Worm (Caenorhabditis elegans) whole organism, young adult: ENCODE results near the gene npr-24.

Experiments used
- C17E4.6 ChIP-seq: fragments of 200-800 bp; sonication (Bioruptor generic); IDR thresholded peaks from 2 replicates; pipeline ENCODE4 v1.3.6; 2022; ENCODE audit warnings: missing genetic modification reagents, missing genetic modification characterization, missing compliant biosample characterization
- D2030.7 ChIP-seq: fragments of 200-800 bp; sonication (Bioruptor generic); IDR thresholded peaks from 2 replicates; pipeline ENCODE4 v1.3.6; 2022; ENCODE audit warnings: missing genetic modification reagents, missing genetic modification characterization, missing compliant biosample characterization
- F37B4.10 ChIP-seq: fragments of 200-800 bp; sonication (Bioruptor generic); IDR thresholded peaks from 2 replicates; pipeline ENCODE4 v1.3.6; 2022; ENCODE audit warnings: missing genetic modification characterization, missing compliant biosample characterization
- F49E8.2 ChIP-seq: sonication (generic microtip); optimal IDR thresholded peaks from 3 replicates; lab custom pipeline; 2017; ENCODE audit warnings: missing genetic modification characterization, mild to moderate bottlenecking, missing compliant biosample characterization, antibody characterized with exemption, moderate library complexity; ENCODE audit not compliant: insufficient read depth
- F52B5.7 ChIP-seq: sonication (generic microtip); optimal IDR thresholded peaks from 2 replicates; lab custom pipeline; 2016; ENCODE audit warnings: mild to moderate bottlenecking, missing genetic modification characterization, missing compliant biosample characterization
- F57A8.1 ChIP-seq: fragments of 200-800 bp; sonication (Bioruptor generic); optimal IDR thresholded peaks from 2 replicates; lab custom pipeline; 2018; ENCODE audit warnings: mild to moderate bottlenecking, missing genetic modification characterization, moderate library complexity, missing compliant biosample characterization
- ama-1 ChIP-seq, 3 experiments: fragments of 150-350 bp in 1 of 3; sonication (generic microtip) in 2 of 3; optimal IDR thresholded peaks; 2 replicates each; lab custom pipeline; 2014 to 2018; ENCODE audit warnings: missing biosample characterization in 2 of 3, missing genetic modification characterization in 2 of 3, missing genetic modification reagents in 2 of 3
- atf-7 ChIP-seq: sonication (generic microtip); optimal IDR thresholded peaks from 2 replicates; lab custom pipeline; 2017; ENCODE audit warnings: mild to moderate bottlenecking, missing genetic modification characterization, missing compliant biosample characterization
- athp-1 ChIP-seq: sonication (generic microtip); optimal IDR thresholded peaks from 2 replicates; lab custom pipeline; 2017; ENCODE audit warnings: mild to moderate bottlenecking, missing genetic modification characterization, missing compliant biosample characterization
- attf-6 ChIP-seq: fragments of 200-800 bp; sonication (Bioruptor generic); IDR thresholded peaks from 2 replicates; pipeline ENCODE4 v1.3.6; 2022; ENCODE audit warnings: missing genetic modification reagents, missing genetic modification characterization, missing compliant biosample characterization
- bed-1 ChIP-seq: fragments of 200-800 bp; sonication (Bioruptor generic); IDR thresholded peaks from 2 replicates; pipeline ENCODE4 v1.3.6; 2022; ENCODE audit warnings: missing genetic modification reagents, missing genetic modification characterization, missing compliant biosample characterization
- ceh-27 ChIP-seq: fragments of 200-800 bp; sonication (Bioruptor generic); optimal IDR thresholded peaks from 2 replicates; lab custom pipeline; 2018; ENCODE audit warnings: mild to moderate bottlenecking, missing genetic modification characterization, moderate library complexity, missing compliant biosample characterization
- ceh-40 ChIP-seq: fragments of 200-800 bp; sonication (Bioruptor generic); IDR thresholded peaks from 2 replicates; pipeline ENCODE4 v1.3.6; 2022; ENCODE audit warnings: missing genetic modification characterization, missing compliant biosample characterization
- dpff-1 ChIP-seq: sonication (generic microtip); optimal IDR thresholded peaks from 2 replicates; lab custom pipeline; 2017; ENCODE audit warnings: mild to moderate bottlenecking, missing genetic modification characterization, missing compliant biosample characterization
- efl-1 ChIP-seq: fragments of 150-350 bp; optimal IDR thresholded peaks from 2 replicates; lab custom pipeline; 2014; ENCODE audit warnings: missing biosample characterization, missing genetic modification reagents, missing genetic modification characterization
- egl-18 ChIP-seq: fragments of 200-800 bp; sonication (Bioruptor generic); IDR thresholded peaks from 2 replicates; pipeline ENCODE4 v1.3.6; 2022; ENCODE audit warnings: missing genetic modification reagents, missing genetic modification characterization, missing compliant biosample characterization
- ets-4 ChIP-seq: fragments of 200-800 bp; sonication (Bioruptor generic); optimal IDR thresholded peaks from 2 replicates; lab custom pipeline; 2018; ENCODE audit warnings: mild to moderate bottlenecking, missing genetic modification characterization, missing compliant biosample characterization
- fkh-3 ChIP-seq: sonication (generic microtip); optimal IDR thresholded peaks from 2 replicates; lab custom pipeline; 2016; ENCODE audit warnings: mild to moderate bottlenecking, missing genetic modification characterization, missing compliant biosample characterization
- gei-17 ChIP-seq: fragments of 200-800 bp; sonication (Bioruptor generic); optimal IDR thresholded peaks from 2 replicates; lab custom pipeline; 2018; ENCODE audit warnings: mild to moderate bottlenecking, missing genetic modification characterization, missing compliant biosample characterization
- hmg-1.2 ChIP-seq: fragments of 200-800 bp; sonication (Bioruptor generic); IDR thresholded peaks from 2 replicates; pipeline ENCODE4 v1.3.6; 2022; ENCODE audit warnings: missing genetic modification reagents, missing genetic modification characterization, missing compliant biosample characterization
- let-607 ChIP-seq, 2 experiments: fragments of 200-800 bp in 1 of 2; sonication (Bioruptor generic) in 1 of 2; sonication (generic microtip) in 1 of 2; optimal IDR thresholded peaks; 2 replicates each; lab custom pipeline; 2016 to 2018; ENCODE audit warnings: mild to moderate bottlenecking in 2 of 2, missing compliant biosample characterization in 2 of 2, missing genetic modification characterization in 2 of 2, moderate library complexity in 2 of 2, missing genotype in 1 of 2
- lir-1 ChIP-seq: fragments of 200-800 bp; sonication (Bioruptor generic); conservative IDR thresholded peaks from 2 replicates; pipeline ENCODE4 v1.3.6; 2022; ENCODE audit warnings: missing genetic modification reagents, missing genetic modification characterization, missing compliant biosample characterization
- madf-3 ChIP-seq: fragments of 200-800 bp; sonication (Bioruptor generic); IDR thresholded peaks from 2 replicates; pipeline ENCODE4 v1.3.6; 2022; ENCODE audit warnings: missing genetic modification reagents, missing genetic modification characterization, missing compliant biosample characterization
- madf-6 ChIP-seq: fragments of 200-800 bp; sonication (Bioruptor generic); IDR thresholded peaks from 2 replicates; pipeline ENCODE4 v1.3.6; 2022; ENCODE audit warnings: missing genetic modification reagents, missing genetic modification characterization, missing compliant biosample characterization
- madf-8 ChIP-seq: fragments of 200-800 bp; sonication (Bioruptor generic); conservative IDR thresholded peaks from 2 replicates; pipeline ENCODE4 v1.3.6; 2022; ENCODE audit warnings: missing genetic modification reagents, missing genetic modification characterization, missing compliant biosample characterization
- mel-28 ChIP-seq: sonication (generic microtip); optimal IDR thresholded peaks from 2 replicates; lab custom pipeline; 2016; ENCODE audit warnings: borderline replicate concordance, mild to moderate bottlenecking, missing genetic modification characterization, missing compliant biosample characterization
- mxl-1 ChIP-seq: sonication (generic microtip); optimal IDR thresholded peaks from 2 replicates; lab custom pipeline; 2016; ENCODE audit warnings: missing genetic modification characterization, missing compliant biosample characterization
- nfya-1 ChIP-seq: sonication (generic microtip); optimal IDR thresholded peaks from 2 replicates; lab custom pipeline; 2017; ENCODE audit warnings: antibody characterized with exemption, missing compliant biosample characterization, missing genetic modification characterization, borderline replicate concordance; ENCODE audit not compliant: insufficient read depth
- nfya-2 ChIP-seq: fragments of 200-800 bp; sonication (Bioruptor generic); IDR thresholded peaks from 2 replicates; pipeline ENCODE4 v1.3.6; 2022; ENCODE audit warnings: missing genetic modification reagents, missing genetic modification characterization, missing compliant biosample characterization
- nfyb-1 ChIP-seq: fragments of 200-800 bp; sonication (Bioruptor generic); IDR thresholded peaks from 2 replicates; pipeline ENCODE4 v1.3.6; 2022; ENCODE audit warnings: missing genetic modification reagents, missing genetic modification characterization, missing compliant biosample characterization
- nhr-120 ChIP-seq: fragments of 200-800 bp; sonication (Bioruptor generic); IDR thresholded peaks from 2 replicates; pipeline ENCODE4 v1.3.6; 2022; ENCODE audit warnings: missing genetic modification characterization, missing compliant biosample characterization
- nhr-179 ChIP-seq: sonication (generic microtip); optimal IDR thresholded peaks from 2 replicates; lab custom pipeline; 2016; ENCODE audit warnings: mild to moderate bottlenecking, missing genetic modification characterization, missing compliant biosample characterization
- nhr-80 ChIP-seq: sonication (generic microtip); optimal IDR thresholded peaks from 2 replicates; lab custom pipeline; 2016; ENCODE audit warnings: missing genetic modification characterization, missing compliant biosample characterization
- nhr-90 ChIP-seq: sonication (generic microtip); optimal IDR thresholded peaks from 2 replicates; lab custom pipeline; 2016; ENCODE audit warnings: missing genotype, mild to moderate bottlenecking, missing genetic modification characterization, missing compliant biosample characterization
- rcor-1 ChIP-seq: fragments of 200-800 bp; sonication (Bioruptor generic); IDR thresholded peaks from 2 replicates; pipeline ENCODE4 v1.3.6; 2022; ENCODE audit warnings: missing genetic modification reagents, missing genetic modification characterization, missing compliant biosample characterization
- rec-8 ChIP-seq, 2 experiments: sonication (generic microtip); optimal IDR thresholded peaks; 2 replicates each; lab custom pipeline; 2016; ENCODE audit warnings: mild to moderate bottlenecking in 2 of 2, missing genetic modification characterization in 2 of 2, missing genetic modification reagents in 2 of 2, missing genotype in 2 of 2, missing biosample characterization in 1 of 2, missing compliant biosample characterization in 1 of 2, moderate library complexity in 1 of 2
- repo-1 ChIP-seq: sonication (generic microtip); optimal IDR thresholded peaks from 2 replicates; lab custom pipeline; 2017; ENCODE audit warnings: mild to moderate bottlenecking, missing genetic modification characterization, missing compliant biosample characterization
- sdz-38 ChIP-seq: sonication (generic microtip); optimal IDR thresholded peaks from 2 replicates; lab custom pipeline; 2016; ENCODE audit warnings: missing genotype, missing genetic modification characterization, missing compliant biosample characterization
- snpc-1.1 ChIP-seq: sonication (generic microtip); optimal IDR thresholded peaks from 2 replicates; lab custom pipeline; 2017; ENCODE audit warnings: missing genetic modification characterization, mild to moderate bottlenecking, missing compliant biosample characterization, antibody characterized with exemption, moderate library complexity, missing genotype, missing genetic modification reagents; ENCODE audit not compliant: insufficient read depth
- tbp1 ChIP-seq: fragments of 200-800 bp; sonication (Bioruptor generic); optimal IDR thresholded peaks from 2 replicates; lab custom pipeline; 2018; ENCODE audit warnings: mild to moderate bottlenecking, missing genetic modification characterization, missing compliant biosample characterization
- tlf-1 ChIP-seq: fragments of 200-800 bp; sonication (Bioruptor generic); optimal IDR thresholded peaks from 2 replicates; lab custom pipeline; 2018; ENCODE audit warnings: mild to moderate bottlenecking, missing genetic modification characterization, missing compliant biosample characterization
- unc-62 ChIP-seq: fragments of 150-350 bp; optimal IDR thresholded peaks from 2 replicates; lab custom pipeline; 2014; ENCODE audit warnings: missing biosample characterization, missing genetic modification reagents, missing genetic modification characterization
- ztf-26 ChIP-seq: sonication (generic microtip); optimal IDR thresholded peaks from 2 replicates; lab custom pipeline; 2017; ENCODE audit warnings: missing genetic modification characterization, missing compliant biosample characterization
- ztf-28 ChIP-seq: fragments of 200-800 bp; sonication (Bioruptor generic); IDR thresholded peaks from 2 replicates; pipeline ENCODE4 v1.3.6; 2022; ENCODE audit warnings: missing genetic modification reagents, missing genetic modification characterization, missing compliant biosample characterization

The npr-24 gene

ce11 chrX:17479694-17480574 is 6.7 kb downstream of the npr-24 start (continued):
- TF ChIP-seq ets-4 (peak; percentile 78), rec-8 (tag; optimal IDR thresholded peaks at IDR 0.05; lab: Kevin White, UChicago) (no peak), ceh-40 (GFP tag; lab: Robert Waterston, UW) (no peak), D2030.7 (no peak), nfya-1 (no peak), atf-7 (tag; lab: Kevin White, UChicago) (peak; percentile 89), madf-3 (GFP tag; lab: Robert Waterston, UW) (no peak), snpc-1.1 (tag; lab: Kevin White, UChicago) (no peak), rcor-1 (GFP tag; lab: Robert Waterston, UW) (no peak), nhr-179 (tag; lab: Kevin White, UChicago) (no peak), nfyb-1 (GFP tag; lab: Robert Waterston, UW) (peak; percentile 87), mel-28 (tag; lab: Kevin White, UChicago) (no peak), gei-17 (GFP tag; lab: Kevin White, UChicago) (peak; percentile 81), dpff-1 (peak; percentile 39), ztf-26 (tag; lab: Kevin White, UChicago) (peak; percentile 83), hmg-1.2 (GFP tag; lab: Robert Waterston, UW) (peak; percentile 87), nhr-120 (GFP tag; lab: Robert Waterston, UW) (no peak), tbp1 (GFP tag; lab: Kevin White, UChicago) (peak; percentile 40), nhr-90 (tag; lab: Kevin White, UChicago) (peak; percentile 50), efl-1 (no peak), tlf-1 (peak; percentile 65), let-607 (tag; optimal IDR thresholded peaks at IDR 0.05; lab: Kevin White, UChicago) (peak; percentile 21 to 52), F52B5.7 (tag; lab: Kevin White, UChicago) (peak; percentile 56), sdz-38 (peak; percentile 53), nhr-80 (tag; lab: Kevin White, UChicago) (peak; percentile 76), F49E8.2 (tag; lab: Kevin White, UChicago) (no peak), bed-1 (GFP tag; lab: Robert Waterston, UW) (no peak), ceh-27 (GFP tag; lab: Kevin White, UChicago) (peak; percentile 88), unc-62 (GFP tag; lab: Kevin White, UChicago) (no peak), repo-1 (tag; lab: Kevin White, UChicago) (peak; percentile 85), C17E4.6 (GFP tag; lab: Robert Waterston, UW) (no peak), lir-1 (GFP tag; lab: Robert Waterston, UW) (no peak), ztf-28 (GFP tag; lab: Robert Waterston, UW) (no peak), F57A8.1 (GFP tag; lab: Kevin White, UChicago) (no peak), athp-1 (tag; lab: Kevin White, UChicago) (peak; percentile 67), F37B4.10 (GFP tag; lab: Robert Waterston, UW) (0 out of 2 replicates have a peak, but pooled peaks have one; percentile 6), mxl-1 (peak; percentile 15), attf-6 (GFP tag; lab: Robert Waterston, UW) (no peak), egl-18 (peak; percentile 56; the same call in 1 of the 2 replicates), madf-6 (GFP tag; lab: Robert Waterston, UW) (no peak), ama-1 (optimal IDR thresholded peaks at IDR 0.05; lab: Kevin White, UChicago) (peak; percentile 68), ama-1 (GFP tag; optimal IDR thresholded peaks at IDR 0.05; lab: Kevin White, UChicago) (no peak), nfya-2 (GFP tag; lab: Robert Waterston, UW) (no peak), fkh-3 (tag; lab: Kevin White, UChicago) (no peak), madf-8 (no peak)
